Worm (Caenorhabditis elegans) whole organism, L1 larva: ENCODE data around the gene C51E3.6.
A peak's percentile ranks its signal among the peaks of the same experiment; 100 is the strongest.

Experiments used
- C04F5.9 ChIP-seq: sonication (generic microtip); optimal IDR thresholded peaks from 2 replicates; lab custom pipeline; 2016; ENCODE audit warnings: missing genetic modification characterization, missing compliant biosample characterization
- C34B4.2 ChIP-seq: sonication (generic microtip); optimal IDR thresholded peaks from 2 replicates; lab custom pipeline; 2017; ENCODE audit warnings: mild to moderate bottlenecking, missing genetic modification characterization, missing compliant biosample characterization
- aly-2 ChIP-seq: fragments of 150-350 bp; optimal IDR thresholded peaks from 2 replicates; lab custom pipeline; 2014; ENCODE audit warnings: missing biosample characterization, missing genetic modification characterization
- ama-1 ChIP-seq: fragments of 150-350 bp; optimal IDR thresholded peaks from 2 replicates; lab custom pipeline; 2014
- blmp-1 ChIP-seq: fragments of 150-350 bp; optimal IDR thresholded peaks from 2 replicates; lab custom pipeline; 2014; ENCODE audit warnings: missing biosample characterization, missing genetic modification characterization
- ceh-63 ChIP-seq: fragments of 200-800 bp; sonication (Bioruptor generic); optimal IDR thresholded peaks from 2 replicates; lab custom pipeline; 2018; ENCODE audit warnings: mild to moderate bottlenecking, missing genetic modification characterization, missing compliant biosample characterization
- ceh-88 ChIP-seq: fragments of 200-800 bp; sonication (Bioruptor generic); IDR thresholded peaks from 2 replicates; pipeline ENCODE4 v1.3.6; 2022; ENCODE audit warnings: missing genetic modification characterization, missing compliant biosample characterization
- ceh-90 ChIP-seq: sonication (generic microtip); optimal IDR thresholded peaks from 2 replicates; lab custom pipeline; 2016; ENCODE audit warnings: missing genetic modification characterization, missing compliant biosample characterization
- ces-1 ChIP-seq: fragments of 150-350 bp; optimal IDR thresholded peaks from 2 replicates; lab custom pipeline; 2014; ENCODE audit warnings: missing biosample characterization, missing genetic modification reagents, missing genetic modification characterization
- dsc-1 ChIP-seq: sonication (generic microtip); optimal IDR thresholded peaks from 2 replicates; lab custom pipeline; 2016; ENCODE audit warnings: mild to moderate bottlenecking, missing genetic modification characterization, missing compliant biosample characterization
- egl-13 ChIP-seq: sonication (generic microtip); optimal IDR thresholded peaks from 2 replicates; lab custom pipeline; 2016; ENCODE audit warnings: missing genotype, missing genetic modification reagents, missing genetic modification characterization, missing compliant biosample characterization
- egl-27 ChIP-seq, 2 experiments: fragments of 150-350 bp in 1 of 2; sonication (generic microtip); optimal IDR thresholded peaks; 3 replicates each; lab custom pipeline; 2017 to 2018; ENCODE audit warnings: missing biosample characterization in 2 of 2, missing genetic modification characterization in 2 of 2, missing genetic modification reagents in 2 of 2
- elt-3 ChIP-seq, 6 experiments: fragments of 150-350 bp in 1 of 6; sonication (generic microtip); optimal IDR thresholded peaks; 2 replicates each; lab custom pipeline; 2017 to 2018; ENCODE audit warnings: missing biosample characterization in 6 of 6, missing genetic modification characterization in 6 of 6, inconsistent platforms in 1 of 6
- fkh-8 ChIP-seq: sonication (generic microtip); optimal IDR thresholded peaks from 2 replicates; lab custom pipeline; 2016; ENCODE audit warnings: mild to moderate bottlenecking, missing genetic modification characterization, missing compliant biosample characterization
- grh-1 ChIP-seq: fragments of 200-800 bp; sonication (Bioruptor generic); IDR thresholded peaks from 2 replicates; pipeline ENCODE4 v1.3.6; 2022; ENCODE audit warnings: missing genetic modification reagents, missing genetic modification characterization, missing compliant biosample characterization
- hlh-4 ChIP-seq: sonication (generic microtip); optimal IDR thresholded peaks from 2 replicates; lab custom pipeline; 2016; ENCODE audit warnings: mild to moderate bottlenecking, missing genetic modification characterization, missing compliant biosample characterization
- isw-1 ChIP-seq: fragments of 200-800 bp; sonication (Bioruptor generic); IDR thresholded peaks from 2 replicates; pipeline ENCODE4 v1.3.6; 2022; ENCODE audit warnings: missing genetic modification characterization, missing compliant biosample characterization
- lin-13 ChIP-seq: fragments of 150-350 bp; optimal IDR thresholded peaks from 2 replicates; lab custom pipeline; 2014; ENCODE audit warnings: missing biosample characterization, missing genetic modification reagents, missing genetic modification characterization
- lin-14 ChIP-seq: fragments of 200-800 bp; sonication (Bioruptor generic); optimal IDR thresholded peaks from 2 replicates; lab custom pipeline; 2018; ENCODE audit warnings: mild to moderate bottlenecking, missing genetic modification characterization, moderate library complexity, missing compliant biosample characterization
- lin-15B ChIP-seq: fragments of 150-350 bp; sonication (generic microtip); optimal IDR thresholded peaks from 3 replicates; lab custom pipeline; 2014; ENCODE audit warnings: missing biosample characterization, missing genetic modification characterization
- lin-35 ChIP-seq, 2 experiments: fragments of 150-350 bp; optimal IDR thresholded peaks; 2 replicates each; lab custom pipeline; 2014; ENCODE audit warnings: missing biosample characterization in 2 of 2, missing genetic modification characterization in 2 of 2, missing genetic modification reagents in 2 of 2
- lir-3 ChIP-seq: sonication (generic microtip); optimal IDR thresholded peaks from 2 replicates; lab custom pipeline; 2016; ENCODE audit warnings: mild to moderate bottlenecking, missing genetic modification characterization, moderate library complexity, missing compliant biosample characterization; ENCODE audit not compliant: poor library complexity
- lsy-2 ChIP-seq, 2 experiments: fragments of 150-350 bp; optimal IDR thresholded peaks; 2 replicates each; lab custom pipeline; 2014; ENCODE audit warnings: missing biosample characterization in 2 of 2, missing genetic modification characterization in 2 of 2
- mef-2 ChIP-seq: fragments of 150-350 bp; optimal IDR thresholded peaks from 2 replicates; lab custom pipeline; 2014; ENCODE audit warnings: missing biosample characterization, missing genetic modification characterization
- nhr-12 ChIP-seq: sonication (generic microtip); optimal IDR thresholded peaks from 2 replicates; lab custom pipeline; 2017; ENCODE audit warnings: missing biosample characterization, missing genetic modification characterization
- nhr-19 ChIP-seq: fragments of 200-800 bp; sonication (Bioruptor generic); conservative IDR thresholded peaks from 2 replicates; pipeline ENCODE4 v1.3.6; 2022; ENCODE audit warnings: missing genetic modification characterization, missing compliant biosample characterization
- nhr-20 ChIP-seq: sonication (generic microtip); optimal IDR thresholded peaks from 2 replicates; lab custom pipeline; 2016; ENCODE audit warnings: mild to moderate bottlenecking, missing genetic modification characterization, missing compliant biosample characterization
- nhr-28 ChIP-seq: fragments of 150-350 bp; optimal IDR thresholded peaks from 2 replicates; lab custom pipeline; 2014; ENCODE audit warnings: missing biosample characterization, missing genetic modification characterization
- nhr-47 ChIP-seq: sonication (generic microtip); optimal IDR thresholded peaks from 2 replicates; lab custom pipeline; 2016; ENCODE audit warnings: mild to moderate bottlenecking, missing genetic modification characterization, moderate library complexity, missing compliant biosample characterization
- nhr-71 ChIP-seq: sonication (generic microtip); optimal IDR thresholded peaks from 2 replicates; lab custom pipeline; 2016; ENCODE audit warnings: mild to moderate bottlenecking, missing genetic modification characterization, moderate library complexity, missing compliant biosample characterization
- nhr-76 ChIP-seq: sonication (generic microtip); optimal IDR thresholded peaks from 2 replicates; lab custom pipeline; 2017; ENCODE audit warnings: missing biosample characterization, missing genetic modification characterization
- nhr-77 ChIP-seq: fragments of 150-350 bp; optimal IDR thresholded peaks from 2 replicates; lab custom pipeline; 2014; ENCODE audit warnings: missing biosample characterization, missing genetic modification characterization
- nhr-84 ChIP-seq: sonication (generic microtip); optimal IDR thresholded peaks from 2 replicates; lab custom pipeline; 2017; ENCODE audit warnings: missing biosample characterization, missing genetic modification characterization
- nhr-85 ChIP-seq: sonication (generic microtip); peaks from one replicate; lab custom pipeline; 2016; ENCODE audit warnings: missing genetic modification characterization, inconsistent platforms, missing compliant biosample characterization
- pag-3 ChIP-seq: sonication (generic microtip); optimal IDR thresholded peaks from 2 replicates; lab custom pipeline; 2017; ENCODE audit warnings: missing genetic modification characterization, mild to moderate bottlenecking, missing compliant biosample characterization, antibody characterized with exemption, borderline replicate concordance; ENCODE audit not compliant: insufficient read depth
- pax-3 ChIP-seq: fragments of 200-800 bp; sonication (Bioruptor generic); optimal IDR thresholded peaks from 2 replicates; lab custom pipeline; 2018; ENCODE audit warnings: mild to moderate bottlenecking, missing genetic modification characterization, moderate library complexity, missing compliant biosample characterization
- rnt-1 ChIP-seq: sonication (generic microtip); optimal IDR thresholded peaks from 2 replicates; lab custom pipeline; 2016; ENCODE audit warnings: mild to moderate bottlenecking, missing genetic modification characterization, moderate library complexity, missing compliant biosample characterization
- skn-1 ChIP-seq: fragments of 150-350 bp; optimal IDR thresholded peaks from 2 replicates; lab custom pipeline; 2014; ENCODE audit warnings: missing biosample characterization, missing genetic modification characterization
- snpc-4 ChIP-seq: fragments of 150-350 bp; optimal IDR thresholded peaks from 2 replicates; lab custom pipeline; 2014; ENCODE audit warnings: missing biosample characterization, missing genetic modification characterization
- snu-23 ChIP-seq: sonication (generic microtip); optimal IDR thresholded peaks from 2 replicates; lab custom pipeline; 2016; ENCODE audit warnings: missing genetic modification characterization, missing compliant biosample characterization
- sptf-1 ChIP-seq: fragments of 150-350 bp; optimal IDR thresholded peaks from 2 replicates; lab custom pipeline; 2014; ENCODE audit warnings: missing biosample characterization, missing genetic modification characterization
- swsn-7 ChIP-seq: sonication (generic microtip); optimal IDR thresholded peaks from 2 replicates; lab custom pipeline; 2016; ENCODE audit warnings: missing genetic modification characterization, missing compliant biosample characterization
- unc-130 ChIP-seq: fragments of 150-350 bp; optimal IDR thresholded peaks from 2 replicates; lab custom pipeline; 2017; ENCODE audit warnings: missing biosample characterization, missing genetic modification characterization, inconsistent platforms
- vab-15 ChIP-seq: sonication (generic microtip); optimal IDR thresholded peaks from 2 replicates; lab custom pipeline; 2017; ENCODE audit warnings: missing genotype, mild to moderate bottlenecking, missing genetic modification characterization, missing compliant biosample characterization
- xbp-1 ChIP-seq: sonication (generic microtip); optimal IDR thresholded peaks from 2 replicates; lab custom pipeline; 2016; ENCODE audit warnings: missing genetic modification characterization, missing compliant biosample characterization
- zag-1 ChIP-seq: fragments of 150-350 bp; optimal IDR thresholded peaks from 2 replicates; lab custom pipeline; 2014; ENCODE audit warnings: missing biosample characterization, missing genetic modification characterization
- ztf-4 ChIP-seq: fragments of 150-350 bp; optimal IDR thresholded peaks from 2 replicates; lab custom pipeline; 2014; ENCODE audit warnings: missing biosample characterization, missing genetic modification characterization

Gene C51E3.6

DNA sequence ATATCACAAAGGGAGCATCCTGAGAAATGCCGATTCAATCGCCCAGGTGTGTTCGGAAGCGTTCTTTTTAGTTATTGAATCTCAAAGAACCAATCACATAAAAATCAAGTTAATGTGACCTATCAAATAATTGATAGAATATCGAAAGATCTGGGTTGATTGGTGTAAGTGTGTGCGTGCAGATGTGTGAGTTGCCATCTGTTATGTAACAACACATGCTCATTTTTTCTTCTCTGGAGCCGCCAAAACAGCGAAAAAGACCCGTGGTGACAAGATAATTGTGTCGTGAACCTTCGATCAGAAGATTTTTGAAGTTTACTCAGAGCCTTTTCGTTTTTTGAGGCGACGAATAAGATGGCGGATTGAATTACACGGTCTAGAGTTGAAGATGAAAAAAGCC lies 19.5 kb downstream of the C51E3.6 start:
- TF ChIP-seq elt-3 (tag; optimal IDR thresholded peaks at IDR 0.05; lab: Kevin White, UChicago) (no peak), isw-1 (GFP tag; lab: Robert Waterston, UW) (no peak), nhr-76 (tag; lab: Kevin White, UChicago) (no peak), pag-3 (no peak), sptf-1 (tag; lab: Kevin White, UChicago) (no peak), egl-13 (no peak), ztf-4 (tag; lab: Kevin White, UChicago) (peak; percentile 15), dsc-1 (tag; lab: Kevin White, UChicago) (no peak), nhr-47 (tag; lab: Kevin White, UChicago) (no peak), nhr-84 (tag; lab: Kevin White, UChicago) (no peak), nhr-19 (GFP tag; lab: Robert Waterston, UW) (peak; percentile 31; the same call in 1 of the 2 replicates), lir-3 (no peak), ceh-90 (no peak), rnt-1 (peak; percentile 49), nhr-12 (tag; lab: Kevin White, UChicago) (no peak), skn-1 (tag; lab: Kevin White, UChicago) (no peak), snu-23 (peak; percentile 9), ama-1 (lab: Kevin White, UChicago) (no peak), nhr-85 (no peak), unc-130 (tag; lab: Kevin White, UChicago) (peak; percentile 38), vab-15 (tag; lab: Kevin White, UChicago) (no peak), nhr-20 (peak; percentile 14), lin-13 (GFP tag; lab: Kevin White, UChicago) (no peak), ceh-88 (no peak), nhr-71 (peak; percentile 71), zag-1 (tag; lab: Kevin White, UChicago) (no peak), lin-15B (tag; lab: Kevin White, UChicago) (no peak), lsy-2 (tag; optimal IDR thresholded peaks at IDR 0.05; lab: Kevin White, UChicago) (peak in 1 of 2 experiments; percentile 42), swsn-7 (tag; lab: Kevin White, UChicago) (peak; percentile 8), fkh-8 (tag; lab: Kevin White, UChicago) (no peak), mef-2 (no peak), xbp-1 (tag; lab: Kevin White, UChicago) (no peak), lin-14 (GFP tag; lab: Kevin White, UChicago) (peak; percentile 64)

DNA sequence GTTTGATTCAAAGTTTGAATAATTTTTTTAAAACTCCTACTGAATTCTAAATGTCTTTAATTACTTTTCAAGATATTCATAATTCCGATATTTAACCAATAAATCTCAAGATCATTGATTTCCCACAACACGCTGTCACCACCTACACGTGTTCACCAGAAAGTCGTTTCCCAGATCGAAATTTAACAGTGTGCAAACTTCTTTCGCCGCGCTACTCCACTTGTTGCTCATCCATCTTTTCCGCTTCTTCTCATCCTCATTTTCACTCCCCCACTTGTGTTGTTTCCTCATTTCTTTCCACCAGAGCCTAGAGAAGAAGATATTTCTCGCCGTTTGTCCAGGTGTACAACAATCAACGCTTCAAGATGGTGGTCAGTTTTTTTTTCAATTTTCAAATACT lies 20.6 kb downstream of the C51E3.6 start, which contains the start of gene C51E3.9:
Gene C51E3.9, plus strand, starts transcription at position 301 of the 400 bp plus-strand sequence.
- peak; percentile 31 for TF ChIP-seq nhr-71
- TF ChIP-seq lin-14 (GFP tag; lab: Kevin White, UChicago) = peak; percentile 61
- no peak for TF ChIP-seq nhr-12 (tag; lab: Kevin White, UChicago)
- peak; percentile 40 for TF ChIP-seq rnt-1

DNA sequence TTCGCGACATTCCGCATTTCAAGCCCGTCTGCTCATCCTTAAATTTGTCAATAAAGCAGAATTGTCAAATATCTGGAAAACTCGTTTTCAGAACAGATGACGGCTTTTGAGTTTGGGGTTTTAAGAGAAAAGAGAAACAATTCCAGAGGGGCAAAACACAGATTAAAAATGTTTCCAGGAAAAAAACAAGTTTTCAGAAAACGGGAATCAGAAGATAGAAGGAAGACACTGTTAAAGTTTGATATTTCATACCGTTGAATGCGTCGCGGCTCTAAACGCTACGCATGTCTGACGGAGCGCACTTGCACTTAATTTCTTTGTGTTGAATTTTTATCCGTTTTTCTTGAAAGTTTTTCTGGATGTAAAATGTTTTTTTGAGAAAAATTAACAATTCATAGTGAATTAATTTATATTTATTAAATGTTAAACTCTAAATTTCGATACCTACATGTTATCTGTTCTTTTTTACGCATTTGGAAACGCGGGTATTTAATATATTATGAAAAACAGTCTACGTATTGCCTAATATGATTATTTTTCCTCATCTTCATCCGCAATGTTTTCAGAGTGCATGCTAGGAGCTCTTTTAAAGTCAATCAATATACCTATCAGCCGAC lies 32.1 kb downstream of the C51E3.6 start, which contains the start of the genes C08B6.18, wdr-20 and C08B6.8:
Gene C08B6.18, minus strand, starts transcription at position 51 of the 617 bp plus-strand sequence.
Gene wdr-20, minus strand, starts transcription at position 82 of the 617 bp plus-strand sequence.
Gene C08B6.8, plus strand, starts transcription at position 567 of the 617 bp plus-strand sequence.
- TF ChIP-seq C34B4.2 (tag; lab: Kevin White, UChicago) = no peak
- no peak for TF ChIP-seq ces-1 (GFP tag; lab: Kevin White, UChicago)
- no peak for TF ChIP-seq C04F5.9 (tag; lab: Kevin White, UChicago)
- TF ChIP-seq egl-13 = no peak
- no peak for TF ChIP-seq lir-3
- no peak for TF ChIP-seq egl-27 (tag; optimal IDR thresholded peaks at IDR 0.05; lab: Kevin White, UChicago)
- no peak for TF ChIP-seq ceh-63
- TF ChIP-seq grh-1 = no peak
- no peak for TF ChIP-seq nhr-84 (tag; lab: Kevin White, UChicago)
- TF ChIP-seq lin-14 (GFP tag; lab: Kevin White, UChicago) = no peak
- TF ChIP-seq fkh-8 (tag; lab: Kevin White, UChicago) = no peak
- peak; percentile 21 to 65 for TF ChIP-seq lsy-2 (tag; optimal IDR thresholded peaks at IDR 0.05; lab: Kevin White, UChicago)
- no peak for TF ChIP-seq nhr-47 (tag; lab: Kevin White, UChicago)
- no peak for TF ChIP-seq isw-1 (GFP tag; lab: Robert Waterston, UW)
- no peak for TF ChIP-seq pax-3
- peak; percentile 19 for TF ChIP-seq blmp-1
- TF ChIP-seq hlh-4 = no peak
- no peak for TF ChIP-seq dsc-1 (tag; lab: Kevin White, UChicago)
- peak; percentile 46 to 69 for TF ChIP-seq lin-35 (GFP tag; optimal IDR thresholded peaks at IDR 0.05; lab: Kevin White, UChicago)
- no peak for TF ChIP-seq aly-2 (tag; lab: Kevin White, UChicago)
- TF ChIP-seq rnt-1 = no peak
- no peak for TF ChIP-seq ama-1 (lab: Kevin White, UChicago)
- TF ChIP-seq swsn-7 (tag; lab: Kevin White, UChicago) = no peak
- TF ChIP-seq nhr-20 = peak; percentile 4
- TF ChIP-seq nhr-77 (tag; lab: Kevin White, UChicago) = no peak
- TF ChIP-seq vab-15 (tag; lab: Kevin White, UChicago) = no peak
- TF ChIP-seq skn-1 (tag; lab: Kevin White, UChicago) = peak; percentile 42
- TF ChIP-seq nhr-28 (tag; lab: Kevin White, UChicago) = no peak
- TF ChIP-seq snpc-4 (tag; lab: Kevin White, UChicago) = peak; percentile 61
